Worm (Caenorhabditis elegans): Measurements from ENCODE around the gene srlf-5.

Gene srlf-5

ce11 chrIV:12924332-12924731, 2.2 kb downstream of the srlf-5 start, which contains the start of gene srlf-4:
srlf-4 (minus strand) TSS chrIV:12924432.
- TF ChIP-seq zag-1 (tag; optimal IDR thresholded peaks at IDR 0.05) = no peak
- TF ChIP-seq mab-5 (tag; optimal IDR thresholded peaks at IDR 0.05) = no peak
- no peak for TF ChIP-seq ceh-82 (tag; optimal IDR thresholded peaks at IDR 0.05)
- no peak for TF ChIP-seq blmp-1 (tag; optimal IDR thresholded peaks at IDR 0.05; ENCODE audit: insufficient read depth)
- TF ChIP-seq dmd-4 (tag; optimal IDR thresholded peaks at IDR 0.05) = no peak
- no peak for TF ChIP-seq elt-3 (tag; optimal IDR thresholded peaks at IDR 0.05)

ce11 chrIV:12921027-12921426, 5.5 kb downstream of the srlf-5 start, which contains the start of gene C32H11.4:
C32H11.4 (plus strand) TSS chrIV:12921264.
- peak; percentile 68 for TF ChIP-seq sma-3 (GFP tag; optimal IDR thresholded peaks at IDR 0.05)
- no peak for TF ChIP-seq mab-5 (tag; optimal IDR thresholded peaks at IDR 0.05)
- TF ChIP-seq sma-9 (GFP tag; optimal IDR thresholded peaks at IDR 0.05) = peak; percentile 96
- no peak for TF ChIP-seq sma-9 (tag; optimal IDR thresholded peaks at IDR 0.05)
- TF ChIP-seq fos-1 (tag; optimal IDR thresholded peaks at IDR 0.05) = peak; percentile 79
- TF ChIP-seq skn-1 (tag; optimal IDR thresholded peaks at IDR 0.05) = peak; percentile 57

- TF ChIP-seq sma-9 (GFP tag; optimal IDR thresholded peaks at IDR 0.05) (peak; percentile 78), sma-9 (tag; optimal IDR thresholded peaks at IDR 0.05) (no peak), skn-1 (tag; optimal IDR thresholded peaks at IDR 0.05) (peak; percentile 45), lin-39 (tag; optimal IDR thresholded peaks at IDR 0.05) (no peak), unc-39 (tag; optimal IDR thresholded peaks at IDR 0.05) (no peak), elt-1 (tag; optimal IDR thresholded peaks at IDR 0.05) (no peak), F13H6.1 (tag; optimal IDR thresholded peaks at IDR 0.05) (no peak), fos-1 (tag; optimal IDR thresholded peaks at IDR 0.05) (peak; percentile 73)
These were observed 6.0 kb downstream of the srlf-5 start for ce11 chrIV:12920553-12920952.

- no peak for TF ChIP-seq nhr-21 (tag; optimal IDR thresholded peaks at IDR 0.05)
- TF ChIP-seq Y55F3AM.14 (GFP tag; optimal IDR thresholded peaks at IDR 0.05) = no peak
- TF ChIP-seq dmd-4 (tag; optimal IDR thresholded peaks at IDR 0.05) = no peak
- no peak for TF ChIP-seq aly-2 (tag; optimal IDR thresholded peaks at IDR 0.05)
- TF ChIP-seq zag-1 (tag; optimal IDR thresholded peaks at IDR 0.05) = no peak
- TF ChIP-seq mbf-1 (tag; optimal IDR thresholded peaks at IDR 0.05) = no peak
- TF ChIP-seq nhr-23 (tag; optimal IDR thresholded peaks at IDR 0.05) = no peak
- TF ChIP-seq ZK546.5 (tag; optimal IDR thresholded peaks at IDR 0.05) = no peak
- no peak for TF ChIP-seq sma-9 (GFP tag; optimal IDR thresholded peaks at IDR 0.05)
- no peak for TF ChIP-seq sma-9 (tag; optimal IDR thresholded peaks at IDR 0.05)
- TF ChIP-seq sem-4 (tag; optimal IDR thresholded peaks at IDR 0.05) = no peak
- TF ChIP-seq nhr-11 (tag; optimal IDR thresholded peaks at IDR 0.05) = no peak
These were observed 8.3 kb downstream of the srlf-5 start, which contains the start of gene C32H11.3 for ce11 chrIV:12918256-12918655. C32H11.3 (plus strand) TSS chrIV:12918556.

- TF ChIP-seq crh-2 (tag; optimal IDR thresholded peaks at IDR 0.05) (no peak), lin-39 (tag; optimal IDR thresholded peaks at IDR 0.05) (no peak), aly-2 (tag; optimal IDR thresholded peaks at IDR 0.05) (no peak), nhr-129 (tag; optimal IDR thresholded peaks at IDR 0.05) (no peak)
These were observed 11.1 kb downstream of the srlf-5 start, which contains the start of gene srz-15 for ce11 chrIV:12915479-12915878. srz-15 (plus strand) TSS chrIV:12915779.

- no peak for TF ChIP-seq aly-2 (tag; optimal IDR thresholded peaks at IDR 0.05)
- TF ChIP-seq unc-55 (GFP tag; optimal IDR thresholded peaks at IDR 0.05) = no peak
- no peak for TF ChIP-seq skn-1 (tag; optimal IDR thresholded peaks at IDR 0.05)
- TF ChIP-seq sma-9 (GFP tag; optimal IDR thresholded peaks at IDR 0.05) = no peak
- no peak for TF ChIP-seq sma-9 (tag; optimal IDR thresholded peaks at IDR 0.05)
These were observed 12.0 kb downstream of the srlf-5 start, which contains the start of gene irg-6 for ce11 chrIV:12914532-12915019. irg-6 (minus strand) TSS chrIV:12914969.

ce11 chrIV:12911990-12912389, 14.5 kb downstream of the srlf-5 start, which contains the start of gene K08D8.5:
K08D8.5 (minus strand) TSS chrIV:12912129.
- peak; percentile 51 for TF ChIP-seq sma-9 (GFP tag; optimal IDR thresholded peaks at IDR 0.05)
- TF ChIP-seq sma-9 (tag; optimal IDR thresholded peaks at IDR 0.05) = no peak
- TF ChIP-seq alr-1 (tag; optimal IDR thresholded peaks at IDR 0.05) = no peak
- TF ChIP-seq fos-1 (tag; optimal IDR thresholded peaks at IDR 0.05) = peak; percentile 79
- TF ChIP-seq Y55F3AM.14 (GFP tag; optimal IDR thresholded peaks at IDR 0.05) = no peak
- no peak for TF ChIP-seq lin-11 (tag; optimal IDR thresholded peaks at IDR 0.05)
- TF ChIP-seq ceh-82 (tag; optimal IDR thresholded peaks at IDR 0.05) = no peak
- TF ChIP-seq C34F6.9 (tag; optimal IDR thresholded peaks at IDR 0.05) = no peak
